Fruit fly (Drosophila melanogaster): ENCODE data around the gene CG33493.

dm6 chr3L:10741120-10741519 lies 48.2 kb upstream of the CG33493 start:
- TF ChIP-seq EcR (GFP tag; optimal IDR thresholded peaks at IDR 0.05) (no peak), CG15710 (tag; optimal IDR thresholded peaks at IDR 0.05) (no peak), CG4496 (GFP tag; IDR thresholded peaks at IDR 0.05) (peak; percentile 39; the same call in 1 of the 3 replicates), Snoo (tag; optimal IDR thresholded peaks at IDR 0.05) (no peak), gl (tag; optimal IDR thresholded peaks at IDR 0.05) (no peak), rn (GFP tag; IDR thresholded peaks at IDR 0.05) (no peak), CG32121 (GFP tag; IDR thresholded peaks at IDR 0.05) (no peak), D1 (tag; optimal IDR thresholded peaks at IDR 0.05) (no peak)
